Fruit fly (Drosophila melanogaster) whole organism, embryonic: ENCODE results near the gene CG17816.

Experiments used
- CG10209 ChIP-seq: fragments of 200-800 bp; sonication (Bioruptor generic); optimal IDR thresholded peaks from 3 replicates; lab custom pipeline; 2017; ENCODE audit warnings: missing biosample characterization, mild to moderate bottlenecking, missing genetic modification characterization, missing genetic modification reagents
- CG10366 ChIP-seq: fragments of 200-800 bp; sonication (Bioruptor generic); IDR thresholded peaks from 2 replicates; pipeline ENCODE4 v1.3.6; 2022; ENCODE audit warnings: missing biosample characterization, missing genetic modification characterization
- CG10462 ChIP-seq: fragments of 200-800 bp; sonication (Bioruptor generic); optimal IDR thresholded peaks from 2 replicates; lab custom pipeline; 2016; ENCODE audit warnings: missing biosample characterization, missing genetic modification characterization
- CG11247 ChIP-seq: fragments of 200-800 bp; sonication (Bioruptor generic); IDR thresholded peaks from 2 replicates; pipeline ENCODE4 v1.3.6; 2022; ENCODE audit warnings: missing biosample characterization, missing genetic modification characterization
- CG12155 ChIP-seq: fragments of 200-800 bp; sonication (Bioruptor generic); optimal IDR thresholded peaks from 3 replicates; lab custom pipeline; 2016; ENCODE audit warnings: missing biosample characterization, missing genetic modification characterization
- CG1233 ChIP-seq: fragments of 200-800 bp; sonication (Bioruptor generic); optimal IDR thresholded peaks from 4 replicates; lab custom pipeline; 2018; ENCODE audit warnings: missing biosample characterization, mild to moderate bottlenecking, missing genetic modification characterization
- CG14860 ChIP-seq: fragments of 200-800 bp; sonication (Bioruptor generic); IDR thresholded peaks from 3 replicates; pipeline ENCODE4 v1.3.6; 2022; ENCODE audit warnings: missing biosample characterization, missing genetic modification characterization; ENCODE audit not compliant: partially characterized antibody
- CG15011 ChIP-seq: fragments of 200-800 bp; sonication (Bioruptor generic); optimal IDR thresholded peaks from 3 replicates; lab custom pipeline; 2018; ENCODE audit warnings: missing biosample characterization, mild to moderate bottlenecking, missing genetic modification characterization
- CG15514 ChIP-seq: fragments of 200-800 bp; sonication (Bioruptor generic); optimal IDR thresholded peaks from 3 replicates; lab custom pipeline; 2017; ENCODE audit warnings: missing biosample characterization, missing genetic modification characterization, mild to moderate bottlenecking, moderate library complexity, missing genetic modification reagents
- CG1647 ChIP-seq: fragments of 200-800 bp; sonication (Bioruptor generic); optimal IDR thresholded peaks from 3 replicates; lab custom pipeline; 2016; ENCODE audit warnings: missing biosample characterization, missing genetic modification characterization
- CG18764 ChIP-seq: fragments of 200-800 bp; sonication (Bioruptor generic); optimal IDR thresholded peaks from 3 replicates; lab custom pipeline; 2016; ENCODE audit warnings: missing biosample characterization, missing genetic modification characterization
- CG31441 ChIP-seq: fragments of 200-800 bp; sonication (Bioruptor generic); IDR thresholded peaks from 2 replicates; pipeline ENCODE4 v1.3.6; 2022; ENCODE audit warnings: missing biosample characterization, missing genetic modification characterization
- CG34376 ChIP-seq: fragments of 200-800 bp; sonication (Bioruptor generic); optimal IDR thresholded peaks from 2 replicates; lab custom pipeline; 2018; ENCODE audit warnings: missing biosample characterization, mild to moderate bottlenecking, missing genetic modification characterization
- CG5245 ChIP-seq: fragments of 200-800 bp; sonication (Bioruptor generic); optimal IDR thresholded peaks from 3 replicates; lab custom pipeline; 2016; ENCODE audit warnings: missing biosample characterization, missing genetic modification characterization
- CG6175 ChIP-seq: fragments of 200-800 bp; sonication (Bioruptor generic); IDR thresholded peaks from 3 replicates; pipeline ENCODE4 v1.3.6; 2022; ENCODE audit warnings: missing biosample characterization, missing genetic modification characterization
- CG6254 ChIP-seq: fragments of 200-800 bp; sonication (Bioruptor generic); optimal IDR thresholded peaks from 3 replicates; lab custom pipeline; 2017; ENCODE audit warnings: mild to moderate bottlenecking, missing biosample characterization, missing genetic modification reagents, missing genetic modification characterization
- CG7928 ChIP-seq: fragments of 200-800 bp; sonication (Bioruptor generic); optimal IDR thresholded peaks from 2 replicates; lab custom pipeline; 2017; ENCODE audit warnings: missing biosample characterization, mild to moderate bottlenecking, missing genetic modification characterization
- CG8924 ChIP-seq: fragments of 200-800 bp; optimal IDR thresholded peaks from 3 replicates; lab custom pipeline; 2019; ENCODE audit warnings: missing biosample characterization, mild to moderate bottlenecking, missing genetic modification characterization, moderate library complexity
- D ChIP-seq, 2 experiments: fragments of 200-800 bp in 1 of 2; fragments of >200 bp in 1 of 2; sonication (Bioruptor generic) in 1 of 2; optimal IDR thresholded peaks; 2 replicates in 1 of 2; 3 replicates in 1 of 2; lab custom pipeline; 2017; ENCODE audit warnings: mild to moderate bottlenecking in 1 of 2, missing biosample characterization in 1 of 2, missing genetic modification characterization in 1 of 2, missing genetic modification reagents in 1 of 2
- Deaf1 ChIP-seq: fragments of 200-800 bp; optimal IDR thresholded peaks from 3 replicates; lab custom pipeline; 2019; ENCODE audit warnings: missing biosample characterization, mild to moderate bottlenecking, missing genetic modification characterization, moderate library complexity
- ERR ChIP-seq: fragments of 200-800 bp; sonication (Bioruptor generic); optimal IDR thresholded peaks from 2 replicates; lab custom pipeline; 2016; ENCODE audit warnings: missing biosample characterization, missing genetic modification characterization
- H15 ChIP-seq: fragments of 200-800 bp; sonication (Bioruptor generic); IDR thresholded peaks from 3 replicates; pipeline ENCODE4 v1.3.6; 2022; ENCODE audit warnings: missing biosample characterization, missing genetic modification characterization
- Hand ChIP-seq: fragments of 200-800 bp; sonication (Bioruptor generic); optimal IDR thresholded peaks from 2 replicates; lab custom pipeline; 2017; ENCODE audit warnings: mild to moderate bottlenecking, missing biosample characterization, missing genetic modification reagents, missing genetic modification characterization
- HmgD ChIP-seq: fragments of 200-800 bp; sonication (Bioruptor generic); optimal IDR thresholded peaks from 3 replicates; lab custom pipeline; 2016; ENCODE audit warnings: missing biosample characterization, missing genetic modification characterization
- Hmr ChIP-seq: fragments of 200-800 bp; sonication (Bioruptor generic); optimal IDR thresholded peaks from 3 replicates; lab custom pipeline; 2017; ENCODE audit warnings: mild to moderate bottlenecking, missing biosample characterization, missing genetic modification reagents, missing genetic modification characterization
- NK7.1 ChIP-seq: fragments of 200-800 bp; sonication (Bioruptor generic); optimal IDR thresholded peaks from 3 replicates; lab custom pipeline; 2016; ENCODE audit warnings: missing biosample characterization, missing genetic modification characterization
- Oli ChIP-seq: fragments of 200-800 bp; sonication (Bioruptor generic); optimal IDR thresholded peaks from 2 replicates; lab custom pipeline; 2018; ENCODE audit warnings: missing biosample characterization, mild to moderate bottlenecking, missing genetic modification characterization, moderate library complexity
- Opbp ChIP-seq: fragments of 200-800 bp; sonication (Bioruptor generic); IDR thresholded peaks from 3 replicates; pipeline ENCODE4 v1.3.6; 2022; ENCODE audit warnings: missing biosample characterization, missing genetic modification characterization; ENCODE audit not compliant: partially characterized antibody
- Poxn ChIP-seq: fragments of 200-800 bp; sonication (Bioruptor generic); IDR thresholded peaks from 2 replicates; pipeline ENCODE4 v1.3.6; 2022; ENCODE audit warnings: missing biosample characterization, missing genetic modification characterization
- Spps ChIP-seq: fragments of 200-800 bp; sonication (Bioruptor generic); optimal IDR thresholded peaks from 2 replicates; lab custom pipeline; 2018; ENCODE audit warnings: missing biosample characterization, mild to moderate bottlenecking, missing genetic modification characterization
- Stat92E ChIP-seq, 3 experiments: fragments of >200 bp in 2 of 3; fragments of 200-800 bp in 1 of 3; sonication (Bioruptor generic) in 1 of 3; optimal IDR thresholded peaks; 2 replicates each; lab custom pipeline; 2017 to 2019; ENCODE audit warnings: missing biosample characterization in 3 of 3, missing genetic modification characterization in 3 of 3, mild to moderate bottlenecking in 1 of 3, moderate library complexity in 1 of 3
- danr ChIP-seq: fragments of 200-800 bp; sonication (Bioruptor generic); IDR thresholded peaks from 2 replicates; pipeline ENCODE4 v1.3.6; 2022; ENCODE audit warnings: missing biosample characterization, missing genetic modification characterization
- dpn ChIP-seq, 2 experiments: fragments of 200-800 bp; sonication (Bioruptor generic); optimal IDR thresholded peaks; 3 replicates each; lab custom pipeline; 2016; ENCODE audit warnings: missing biosample characterization in 2 of 2, missing genetic modification characterization in 2 of 2
- esg ChIP-seq: fragments of 200-800 bp; sonication (Bioruptor generic); conservative IDR thresholded peaks from 2 replicates; pipeline ENCODE4 v1.3.6; 2022; ENCODE audit warnings: missing biosample characterization, missing genetic modification characterization
- eve ChIP-seq, 2 experiments: fragments of >200 bp; optimal IDR thresholded peaks; 2 replicates each; lab custom pipeline; 2017; ENCODE audit warnings: missing biosample characterization in 2 of 2, missing genetic modification characterization in 2 of 2
- klu ChIP-seq: fragments of 200-800 bp; sonication (Bioruptor generic); IDR thresholded peaks from 2 replicates; pipeline ENCODE4 v1.3.6; 2022; ENCODE audit warnings: missing biosample characterization, missing genetic modification characterization
- maf-S ChIP-seq: fragments of 200-800 bp; sonication (Bioruptor generic); optimal IDR thresholded peaks from 2 replicates; lab custom pipeline; 2016; ENCODE audit warnings: missing biosample characterization, missing genetic modification characterization
- nerfin-2 ChIP-seq: fragments of 200-800 bp; sonication (Bioruptor generic); IDR thresholded peaks from 2 replicates; pipeline ENCODE4 v1.3.6; 2022; ENCODE audit warnings: missing biosample characterization, missing genetic modification characterization; ENCODE audit not compliant: partially characterized antibody
- pan ChIP-seq, 4 experiments: fragments of >200 bp in 3 of 4; fragments of 200-800 bp in 1 of 4; sonication (Bioruptor generic) in 1 of 4; optimal IDR thresholded peaks in 3 of 4; IDR thresholded peaks in 1 of 4; 2 replicates each; pipeline versions ENCODE4 v1.3.6 to Lab custom; 2017 to 2022; ENCODE audit warnings: missing biosample characterization in 2 of 4, missing genetic modification characterization in 2 of 4, mixed read lengths in 1 of 4
- row ChIP-seq: fragments of 200-800 bp; sonication (Bioruptor generic); IDR thresholded peaks from 3 replicates; pipeline ENCODE4 v1.3.6; 2022; ENCODE audit warnings: missing biosample characterization, missing genetic modification characterization
- shn ChIP-seq: fragments of 200-800 bp; sonication (Bioruptor generic); optimal IDR thresholded peaks from 3 replicates; lab custom pipeline; 2016; ENCODE audit warnings: missing biosample characterization, missing genetic modification characterization
- so ChIP-seq: fragments of 200-800 bp; sonication (Bioruptor generic); IDR thresholded peaks from 3 replicates; pipeline ENCODE4 v1.3.6; 2022; ENCODE audit warnings: missing biosample characterization, missing genetic modification characterization
- stc ChIP-seq: fragments of 200-800 bp; sonication (Bioruptor generic); IDR thresholded peaks from 2 replicates; pipeline ENCODE4 v1.3.6; 2022; ENCODE audit warnings: missing biosample characterization, missing genetic modification characterization
- tgo ChIP-seq: fragments of 200-800 bp; sonication (Bioruptor generic); IDR thresholded peaks from 3 replicates; pipeline ENCODE4 v1.3.6; 2022; ENCODE audit warnings: missing biosample characterization, missing genetic modification characterization
- tio ChIP-seq: fragments of 200-800 bp; sonication (Bioruptor generic); optimal IDR thresholded peaks from 2 replicates; lab custom pipeline; 2017; ENCODE audit warnings: missing biosample characterization, missing genetic modification characterization, inconsistent platforms
- usp ChIP-seq: fragments of >200 bp; optimal IDR thresholded peaks from 2 replicates; lab custom pipeline; 2017; ENCODE audit warnings: missing biosample characterization, missing genetic modification characterization
- wor ChIP-seq: fragments of 200-800 bp; sonication (Bioruptor generic); IDR thresholded peaks from 2 replicates; pipeline ENCODE4 v1.3.6; 2022; ENCODE audit warnings: missing biosample characterization, missing genetic modification characterization
- zfh1 ChIP-seq: fragments of 200-800 bp; sonication (Bioruptor generic); IDR thresholded peaks from 3 replicates; pipeline ENCODE4 v1.3.6; 2022; ENCODE audit warnings: missing biosample characterization, missing genetic modification characterization
- zfh2 ChIP-seq: fragments of 200-800 bp; sonication (Bioruptor generic); optimal IDR thresholded peaks from 2 replicates; lab custom pipeline; 2016; ENCODE audit warnings: missing biosample characterization, missing genetic modification characterization

CG17816 gene

DNA sequence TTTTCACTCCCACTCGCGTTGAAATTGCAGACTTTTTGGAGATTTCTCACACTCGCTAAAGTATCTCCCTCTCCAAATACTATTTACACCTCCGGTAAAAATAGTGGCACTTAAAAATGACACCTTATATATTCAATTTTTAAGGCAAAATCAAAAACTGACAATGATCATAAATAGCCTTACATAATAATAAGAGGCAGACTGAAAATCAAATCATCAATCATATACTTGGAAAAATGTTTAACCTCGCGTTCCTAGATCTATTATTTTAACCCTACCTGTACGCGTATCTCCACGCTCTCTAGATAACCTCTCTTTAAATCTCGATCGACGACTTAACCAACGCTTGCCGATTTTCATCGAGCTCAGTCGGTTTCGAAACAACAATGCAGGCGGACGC lies 8.9 kb upstream of the CG17816 start (continued):
- TF ChIP-seq CG11247 (GFP tag; lab: Robert Waterston, UW): peak; percentile 57; the same call in 1 of the 2 replicates
- TF ChIP-seq stc (GFP tag; lab: Robert Waterston, UW): peak; percentile 81
- no peak for TF ChIP-seq HmgD (GFP tag; lab: Kevin White, UChicago)
- TF ChIP-seq Hand: peak; percentile 57
- peak; percentile 70 for TF ChIP-seq Oli (tag; lab: Kevin White, UChicago)
- TF ChIP-seq Spps: no peak
- peak; percentile 82 for TF ChIP-seq tgo (GFP tag; lab: Robert Waterston, UW)
- peak; percentile 53 for TF ChIP-seq CG12155 (GFP tag; lab: Kevin White, UChicago)
- peak; percentile 60; the same call in 1 of the 3 replicates for TF ChIP-seq H15 (GFP tag; lab: Robert Waterston, UW)
- TF ChIP-seq NK7.1 (GFP tag; lab: Kevin White, UChicago): no peak
- TF ChIP-seq Stat92E (GFP tag; optimal IDR thresholded peaks at IDR 0.05; lab: Kevin White, UChicago): no peak
- TF ChIP-seq CG14860: no peak
- peak; percentile 30 for TF ChIP-seq CG18764 (GFP tag; lab: Kevin White, UChicago)
- no peak for TF ChIP-seq shn (GFP tag; lab: Kevin White, UChicago)
- 0 out of 2 replicates have a peak, but pooled peaks have one; percentile 12 for TF ChIP-seq Poxn (GFP tag; lab: Robert Waterston, UW)
- peak; percentile 64 for TF ChIP-seq zfh2 (GFP tag; lab: Kevin White, UChicago)
- 0 out of 2 replicates have a peak, but pooled peaks have one; percentile 46 for TF ChIP-seq wor
- TF ChIP-seq D (optimal IDR thresholded peaks at IDR 0.05; lab: Kevin White, UChicago): no peak
- TF ChIP-seq D (GFP tag; optimal IDR thresholded peaks at IDR 0.05; lab: Kevin White, UChicago): no peak
- peak; percentile 61 for TF ChIP-seq tio (GFP tag; lab: Kevin White, UChicago)
- TF ChIP-seq Deaf1: peak; percentile 57
- peak; percentile 15 for TF ChIP-seq CG6254 (GFP tag; lab: Kevin White, UChicago)
- peak; percentile 55 for TF ChIP-seq CG1233 (GFP tag; lab: Kevin White, UChicago)
- TF ChIP-seq CG5245 (GFP tag; lab: Kevin White, UChicago): peak; percentile 46
- TF ChIP-seq ERR (GFP tag; lab: Kevin White, UChicago): no peak
- no peak for TF ChIP-seq CG34376
- TF ChIP-seq zfh1 (GFP tag; lab: Robert Waterston, UW): peak; percentile 63
- TF ChIP-seq CG7928 (GFP tag; lab: Kevin White, UChicago): peak; percentile 51
- TF ChIP-seq so: peak; percentile 76; the same call in 1 of the 3 replicates
- peak; percentile 62 for TF ChIP-seq CG10209 (GFP tag; lab: Kevin White, UChicago)
- TF ChIP-seq nerfin-2 (GFP tag; lab: Robert Waterston, UW): no peak
- TF ChIP-seq dpn (GFP tag; optimal IDR thresholded peaks at IDR 0.05; lab: Kevin White, UChicago): peak; percentile 63 to 66
- no peak for TF ChIP-seq Opbp
- peak; percentile 73 for TF ChIP-seq CG10366 (GFP tag; lab: Robert Waterston, UW)
- TF ChIP-seq CG15011 (GFP tag; lab: Kevin White, UChicago): peak; percentile 57
- no peak for TF ChIP-seq CG10462
- no peak for TF ChIP-seq pan (optimal IDR thresholded peaks at IDR 0.05; lab: Kevin White, UChicago)
- TF ChIP-seq pan (GFP tag; optimal IDR thresholded peaks at IDR 0.05 in 1 of 2, IDR thresholded peaks at IDR 0.05 in 1 of 2): peak in 1 of 2 experiments; percentile 82
- peak; percentile 73; the same call in 1 of the 3 replicates for TF ChIP-seq CG6175 (GFP tag; lab: Robert Waterston, UW)
- peak; percentile 56 for TF ChIP-seq maf-S (GFP tag; lab: Kevin White, UChicago)
- no peak for TF ChIP-seq usp
- TF ChIP-seq Hmr: peak; percentile 85
- TF ChIP-seq CG8924: no peak
- TF ChIP-seq CG15514 (GFP tag; lab: Kevin White, UChicago): peak; percentile 76
- peak; percentile 86 for TF ChIP-seq row (GFP tag; lab: Robert Waterston, UW)
- no peak for TF ChIP-seq eve (GFP tag; optimal IDR thresholded peaks at IDR 0.05; lab: Kevin White, UChicago)
- peak; percentile 40; the same call in 1 of the 2 replicates for TF ChIP-seq danr (GFP tag; lab: Robert Waterston, UW)
- TF ChIP-seq klu (GFP tag; lab: Robert Waterston, UW): 0 out of 2 replicates have a peak, but pooled peaks have one; percentile 33
- TF ChIP-seq CG31441: no peak
- TF ChIP-seq CG1647 (GFP tag; lab: Kevin White, UChicago): peak; percentile 37
- peak; percentile 52 for TF ChIP-seq esg (GFP tag; lab: Robert Waterston, UW)
